Fruit fly (Drosophila melanogaster) whole organism, embryonic: ENCODE data around the gene CG46467.

Experiments used
- Asciz ChIP-seq: fragments of 200-800 bp; sonication (Bioruptor generic); optimal IDR thresholded peaks from 2 replicates; lab custom pipeline; 2017; ENCODE audit warnings: missing biosample characterization, mild to moderate bottlenecking, missing genetic modification characterization, missing genetic modification reagents
- Atf-2 ChIP-seq: fragments of 200-800 bp; sonication (Bioruptor generic); optimal IDR thresholded peaks from 2 replicates; lab custom pipeline; 2016; ENCODE audit warnings: missing biosample characterization, missing genetic modification characterization
- Atf3 ChIP-seq: fragments of 200-800 bp; sonication (Bioruptor generic); optimal IDR thresholded peaks from 3 replicates; lab custom pipeline; 2016; ENCODE audit warnings: missing biosample characterization, missing genetic modification characterization
- CG10209 ChIP-seq: fragments of 200-800 bp; sonication (Bioruptor generic); optimal IDR thresholded peaks from 3 replicates; lab custom pipeline; 2017; ENCODE audit warnings: missing biosample characterization, mild to moderate bottlenecking, missing genetic modification characterization, missing genetic modification reagents
- CG10431 ChIP-seq: fragments of 200-800 bp; sonication (Bioruptor generic); optimal IDR thresholded peaks from 3 replicates; lab custom pipeline; 2018; ENCODE audit warnings: missing biosample characterization, mild to moderate bottlenecking, missing genetic modification characterization
- CG10565 ChIP-seq: fragments of 200-800 bp; sonication (Bioruptor generic); optimal IDR thresholded peaks from 3 replicates; lab custom pipeline; 2016; ENCODE audit warnings: missing biosample characterization, mild to moderate bottlenecking, missing genetic modification characterization
- CG10959 ChIP-seq: fragments of 200-800 bp; sonication (Bioruptor generic); IDR thresholded peaks from 2 replicates; pipeline ENCODE4 v1.3.6; 2022; ENCODE audit warnings: missing biosample characterization, missing genetic modification characterization
- CG12769 ChIP-seq: fragments of 200-800 bp; sonication (Bioruptor generic); optimal IDR thresholded peaks from 2 replicates; lab custom pipeline; 2019; ENCODE audit warnings: missing biosample characterization, mild to moderate bottlenecking, missing genetic modification characterization, moderate library complexity
- CG13296 ChIP-seq: fragments of 200-800 bp; sonication (Bioruptor generic); optimal IDR thresholded peaks from 3 replicates; lab custom pipeline; 2018; ENCODE audit warnings: missing biosample characterization, mild to moderate bottlenecking, missing genetic modification characterization
- CG13775 ChIP-seq: fragments of 200-800 bp; sonication (Bioruptor generic); optimal IDR thresholded peaks from 3 replicates; lab custom pipeline; 2017; ENCODE audit warnings: missing biosample characterization, mild to moderate bottlenecking, missing genetic modification characterization
- CG14014 ChIP-seq: fragments of 200-800 bp; sonication (Bioruptor generic); IDR thresholded peaks from 2 replicates; pipeline ENCODE4 v1.3.6; 2022; ENCODE audit warnings: missing biosample characterization, missing genetic modification characterization
- CG14965 ChIP-seq: fragments of 200-800 bp; sonication (Bioruptor generic); optimal IDR thresholded peaks from 2 replicates; lab custom pipeline; 2016; ENCODE audit warnings: missing biosample characterization, missing genetic modification characterization, borderline replicate concordance
- CG15601 ChIP-seq: fragments of 200-800 bp; sonication (Bioruptor generic); optimal IDR thresholded peaks from 3 replicates; lab custom pipeline; 2019; ENCODE audit warnings: missing biosample characterization, mild to moderate bottlenecking, missing genetic modification characterization, moderate library complexity
- CG17328 ChIP-seq: fragments of 200-800 bp; sonication (Bioruptor generic); IDR thresholded peaks from 2 replicates; pipeline ENCODE4 v1.3.6; 2022; ENCODE audit warnings: missing biosample characterization, missing genetic modification characterization
- CG17568 ChIP-seq: fragments of 200-800 bp; sonication (Bioruptor generic); optimal IDR thresholded peaks from 2 replicates; lab custom pipeline; 2018; ENCODE audit warnings: missing biosample characterization, mild to moderate bottlenecking, missing genetic modification characterization, moderate library complexity
- CG18619 ChIP-seq: fragments of 200-800 bp; sonication (Bioruptor generic); optimal IDR thresholded peaks from 3 replicates; lab custom pipeline; 2017; ENCODE audit warnings: missing biosample characterization, mild to moderate bottlenecking, missing genetic modification characterization
- CG34376 ChIP-seq: fragments of 200-800 bp; sonication (Bioruptor generic); optimal IDR thresholded peaks from 2 replicates; lab custom pipeline; 2018; ENCODE audit warnings: missing biosample characterization, mild to moderate bottlenecking, missing genetic modification characterization
- CG3995 ChIP-seq: fragments of 200-800 bp; sonication (Bioruptor generic); optimal IDR thresholded peaks from 3 replicates; lab custom pipeline; 2016; ENCODE audit warnings: missing biosample characterization, missing genetic modification characterization
- CG6683 ChIP-seq: fragments of 200-800 bp; sonication (Bioruptor generic); optimal IDR thresholded peaks from 2 replicates; lab custom pipeline; 2017; ENCODE audit warnings: missing biosample characterization, mild to moderate bottlenecking, missing genetic modification characterization, missing genetic modification reagents
- CrebB ChIP-seq: fragments of 200-800 bp; sonication (Bioruptor generic); optimal IDR thresholded peaks from 3 replicates; lab custom pipeline; 2018; ENCODE audit warnings: missing biosample characterization, mild to moderate bottlenecking, missing genetic modification characterization
- Doc3 ChIP-seq: fragments of 200-800 bp; sonication (Bioruptor generic); IDR thresholded peaks from 3 replicates; pipeline ENCODE4 v1.3.6; 2022; ENCODE audit warnings: missing biosample characterization, missing genetic modification characterization; ENCODE audit not compliant: partially characterized antibody
- Dref ChIP-seq: fragments of 200-800 bp; sonication (Bioruptor generic); IDR thresholded peaks from 2 replicates; pipeline ENCODE4 v1.3.6; 2022; ENCODE audit warnings: missing biosample characterization, missing genetic modification characterization
- HLH54F ChIP-seq: fragments of 200-800 bp; sonication (Bioruptor generic); optimal IDR thresholded peaks from 3 replicates; lab custom pipeline; 2016; ENCODE audit warnings: missing biosample characterization, missing genetic modification characterization
- HmgD ChIP-seq: fragments of 200-800 bp; sonication (Bioruptor generic); optimal IDR thresholded peaks from 3 replicates; lab custom pipeline; 2016; ENCODE audit warnings: missing biosample characterization, missing genetic modification characterization
- Hsf ChIP-seq: fragments of 200-800 bp; sonication (Bioruptor generic); optimal IDR thresholded peaks from 3 replicates; lab custom pipeline; 2016; ENCODE audit warnings: missing biosample characterization, missing genetic modification characterization
- Mrtf ChIP-seq: fragments of 200-800 bp; sonication (Bioruptor generic); IDR thresholded peaks from 3 replicates; pipeline ENCODE4 v1.3.6; 2022; ENCODE audit warnings: missing biosample characterization, missing genetic modification characterization
- NFAT ChIP-seq: fragments of 200-800 bp; sonication (Bioruptor generic); IDR thresholded peaks from 2 replicates; pipeline ENCODE4 v1.3.6; 2022; ENCODE audit warnings: missing biosample characterization, missing genetic modification characterization
- Nf-YA ChIP-seq: fragments of 200-800 bp; sonication (Bioruptor generic); IDR thresholded peaks from 2 replicates; pipeline ENCODE4 v1.3.6; 2022; ENCODE audit warnings: missing biosample characterization, missing genetic modification characterization
- Optix ChIP-seq: fragments of 200-800 bp; sonication (Bioruptor generic); IDR thresholded peaks from 3 replicates; pipeline ENCODE4 v1.3.6; 2022; ENCODE audit warnings: missing biosample characterization, missing genetic modification characterization
- Pdp1 ChIP-seq, 2 experiments: fragments of 200-800 bp; sonication (Bioruptor generic); optimal IDR thresholded peaks; 3 replicates each; lab custom pipeline; 2016; ENCODE audit warnings: missing biosample characterization in 2 of 2, missing genetic modification characterization in 2 of 2, mild to moderate bottlenecking in 1 of 2, moderate library complexity in 1 of 2
- Ssrp ChIP-seq: fragments of 200-800 bp; sonication (Bioruptor generic); optimal IDR thresholded peaks from 2 replicates; lab custom pipeline; 2018; ENCODE audit warnings: missing biosample characterization, mild to moderate bottlenecking, missing genetic modification characterization, moderate library complexity
- ap ChIP-seq: fragments of 200-800 bp; sonication (Bioruptor generic); IDR thresholded peaks from 2 replicates; pipeline ENCODE4 v1.3.6; 2022; ENCODE audit warnings: missing biosample characterization, missing genetic modification characterization
- cato ChIP-seq: fragments of 200-800 bp; sonication (Bioruptor generic); optimal IDR thresholded peaks from 2 replicates; lab custom pipeline; 2016; ENCODE audit warnings: missing biosample characterization, missing genetic modification characterization, borderline replicate concordance
- crc ChIP-seq: fragments of 200-800 bp; sonication (Bioruptor generic); optimal IDR thresholded peaks from 2 replicates; lab custom pipeline; 2016; ENCODE audit warnings: missing biosample characterization, missing genetic modification characterization
- crol ChIP-seq: fragments of 200-800 bp; sonication (Bioruptor generic); IDR thresholded peaks from 2 replicates; pipeline ENCODE4 v1.3.6; 2022; ENCODE audit warnings: missing biosample characterization, missing genetic modification characterization
- da ChIP-seq: fragments of 200-800 bp; sonication (Bioruptor generic); optimal IDR thresholded peaks from 2 replicates; lab custom pipeline; 2016; ENCODE audit warnings: missing biosample characterization, missing genetic modification characterization
- dmrt11E ChIP-seq: fragments of 200-800 bp; sonication (Bioruptor generic); optimal IDR thresholded peaks from 3 replicates; lab custom pipeline; 2018; ENCODE audit warnings: missing biosample characterization, mild to moderate bottlenecking, missing genetic modification characterization, moderate library complexity
- gfzf ChIP-seq: fragments of 200-800 bp; sonication (Bioruptor generic); optimal IDR thresholded peaks from 2 replicates; lab custom pipeline; 2016; ENCODE audit warnings: missing biosample characterization, mild to moderate bottlenecking, missing genetic modification characterization, moderate library complexity
- gsb ChIP-seq: fragments of 200-800 bp; sonication (Bioruptor generic); IDR thresholded peaks from 2 replicates; pipeline ENCODE4 v1.3.6; 2022; ENCODE audit warnings: missing biosample characterization, missing genetic modification characterization
- her ChIP-seq: fragments of 200-800 bp; sonication (Bioruptor generic); optimal IDR thresholded peaks from 2 replicates; lab custom pipeline; 2016; ENCODE audit warnings: missing biosample characterization, missing genetic modification characterization
- lov ChIP-seq, 2 experiments: fragments of 200-800 bp in 1 of 2; fragments of >200 bp in 1 of 2; sonication (Bioruptor generic) in 1 of 2; IDR thresholded peaks in 1 of 2; optimal IDR thresholded peaks in 1 of 2; 2 replicates in 1 of 2; 3 replicates in 1 of 2; pipeline versions ENCODE4 v1.3.6 to Lab custom; 2017 to 2022; ENCODE audit warnings: missing biosample characterization in 1 of 2, missing genetic modification characterization in 1 of 2
- org-1 ChIP-seq: fragments of 200-800 bp; sonication (Bioruptor generic); optimal IDR thresholded peaks from 2 replicates; lab custom pipeline; 2017; ENCODE audit warnings: missing biosample characterization, missing genetic modification characterization
- ranshi ChIP-seq: fragments of 200-800 bp; sonication (Bioruptor generic); IDR thresholded peaks from 2 replicates; pipeline ENCODE4 v1.3.6; 2022; ENCODE audit warnings: missing biosample characterization, missing genetic modification characterization
- salm ChIP-seq: fragments of 200-800 bp; sonication (Bioruptor generic); optimal IDR thresholded peaks from 2 replicates; lab custom pipeline; 2018; ENCODE audit warnings: missing biosample characterization, mild to moderate bottlenecking, missing genetic modification characterization
- sisA ChIP-seq: fragments of 200-800 bp; sonication (Bioruptor generic); IDR thresholded peaks from 2 replicates; pipeline ENCODE4 v1.3.6; 2022; ENCODE audit warnings: missing biosample characterization, missing genetic modification characterization
- slou ChIP-seq: fragments of 200-800 bp; sonication (Bioruptor generic); optimal IDR thresholded peaks from 3 replicates; lab custom pipeline; 2016; ENCODE audit warnings: missing biosample characterization, missing genetic modification characterization
- ssp ChIP-seq: fragments of 200-800 bp; sonication (Bioruptor generic); IDR thresholded peaks from 2 replicates; pipeline ENCODE4 v1.3.6; 2022; ENCODE audit warnings: missing biosample characterization, missing genetic modification characterization
- stc ChIP-seq: fragments of 200-800 bp; sonication (Bioruptor generic); IDR thresholded peaks from 2 replicates; pipeline ENCODE4 v1.3.6; 2022; ENCODE audit warnings: missing biosample characterization, missing genetic modification characterization
- vvl ChIP-seq: fragments of 200-800 bp; sonication (Bioruptor generic); IDR thresholded peaks from 2 replicates; pipeline ENCODE4 v1.3.6; 2022; ENCODE audit warnings: missing biosample characterization, missing genetic modification characterization
- zen ChIP-seq: fragments of 200-800 bp; sonication (Bioruptor generic); optimal IDR thresholded peaks from 3 replicates; lab custom pipeline; 2018; ENCODE audit warnings: missing biosample characterization, mild to moderate bottlenecking, missing genetic modification characterization, moderate library complexity

CG46467 gene

DNA sequence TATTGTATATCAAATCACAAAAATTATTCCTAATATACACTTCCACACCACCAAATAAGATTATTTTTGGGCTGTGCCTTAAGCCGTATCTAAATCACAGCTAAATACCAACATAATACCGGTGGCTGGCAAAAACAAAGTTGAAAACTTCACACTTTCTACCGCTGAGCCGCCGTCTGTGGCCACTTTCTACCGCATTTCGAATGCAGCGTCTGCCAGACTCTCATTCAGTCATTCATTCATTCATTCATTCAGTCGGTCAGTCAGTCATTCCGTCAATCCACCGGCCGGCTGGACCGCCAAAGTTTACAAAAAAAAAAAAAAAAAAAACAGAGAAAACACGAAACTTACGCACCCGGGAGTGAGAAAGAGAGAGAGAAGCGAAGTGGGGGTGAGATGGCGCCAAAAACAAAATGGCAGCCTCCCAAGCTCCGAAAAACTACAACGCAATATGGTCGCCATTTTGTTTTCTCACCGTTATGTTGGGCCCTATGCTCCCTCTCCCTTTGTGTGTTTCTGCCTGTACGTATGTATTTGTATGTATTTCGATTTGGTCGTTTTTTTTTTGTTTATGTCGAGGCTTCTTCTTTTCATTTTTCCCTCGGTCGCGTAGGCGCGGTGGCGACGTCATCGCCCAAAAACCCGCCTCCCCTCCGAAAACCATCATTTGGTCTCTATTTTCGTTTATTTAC, 8.9 kb downstream of the CG46467 start (continued):
- TF ChIP-seq Doc3 (GFP tag; lab: Robert Waterston, UW) (no peak), Hsf (GFP tag; lab: Kevin White, UChicago) (no peak), gsb (GFP tag; lab: Robert Waterston, UW) (no peak), CG14965 (GFP tag; lab: Kevin White, UChicago) (no peak), CG14014 (no peak), CG3995 (GFP tag; lab: Kevin White, UChicago) (no peak), slou (GFP tag; lab: Kevin White, UChicago) (no peak), dmrt11E (tag; lab: Kevin White, UChicago) (no peak), her (GFP tag; lab: Kevin White, UChicago) (no peak), Mrtf (GFP tag; lab: Robert Waterston, UW) (no peak), Optix (GFP tag; lab: Robert Waterston, UW) (no peak), CG15601 (tag; lab: Kevin White, UChicago) (no peak), CG13296 (no peak), Asciz (GFP tag; lab: Kevin White, UChicago) (no peak), HLH54F (no peak), sisA (GFP tag; lab: Robert Waterston, UW) (no peak), ssp (GFP tag; lab: Robert Waterston, UW) (no peak), cato (no peak), CG10565 (GFP tag; lab: Kevin White, UChicago) (no peak), Dref (GFP tag; lab: Robert Waterston, UW) (no peak), Atf3 (GFP tag; lab: Kevin White, UChicago) (peak; percentile 22), gfzf (GFP tag; lab: Kevin White, UChicago) (no peak), CG10209 (GFP tag; lab: Kevin White, UChicago) (no peak), CG18619 (no peak), CG12769 (tag; lab: Kevin White, UChicago) (no peak), CG17328 (GFP tag; lab: Robert Waterston, UW) (no peak), CG10959 (no peak), ap (GFP tag; lab: Robert Waterston, UW) (no peak), vvl (GFP tag; lab: Robert Waterston, UW) (peak; percentile 50; the same call in 1 of the 2 replicates), stc (GFP tag; lab: Robert Waterston, UW) (no peak), lov (optimal IDR thresholded peaks at IDR 0.05; lab: Kevin White, UChicago) (no peak), lov (GFP tag; IDR thresholded peaks at IDR 0.05; lab: Robert Waterston, UW) (no peak), CrebB (tag; lab: Kevin White, UChicago) (no peak), crc (no peak), Pdp1 (GFP tag; optimal IDR thresholded peaks at IDR 0.05; lab: Kevin White, UChicago) (peak in 1 of 2 experiments; percentile 62), crol (GFP tag; lab: Robert Waterston, UW) (peak; percentile 89), Ssrp (tag; lab: Kevin White, UChicago) (no peak), HmgD (GFP tag; lab: Kevin White, UChicago) (no peak), CG17568 (GFP tag; lab: Kevin White, UChicago) (no peak), da (no peak), CG6683 (GFP tag; lab: Kevin White, UChicago) (no peak), NFAT (GFP tag; lab: Robert Waterston, UW) (no peak), org-1 (no peak), ranshi (no peak), zen (tag; lab: Kevin White, UChicago) (no peak), CG34376 (peak; percentile 68), CG10431 (GFP tag; lab: Kevin White, UChicago) (peak; percentile 25), Atf-2 (GFP tag; lab: Kevin White, UChicago) (no peak), CG13775 (GFP tag; lab: Kevin White, UChicago) (no peak), Nf-YA (GFP tag; lab: Robert Waterston, UW) (no peak), salm (tag; lab: Kevin White, UChicago) (no peak)
